Fruit fly (Drosophila melanogaster): ENCODE measurements around the gene kst.

The kst gene

dm6 chr3L:3300345-3300744 is 36.3 kb upstream of the kst start (continued):
- TF ChIP-seq hkb (optimal IDR thresholded peaks at IDR 0.05) (no peak), hkb (GFP tag; IDR thresholded peaks at IDR 0.05) (peak; percentile 89), CG12391 (tag; optimal IDR thresholded peaks at IDR 0.05) (peak; percentile 61), lbe (GFP tag; optimal IDR thresholded peaks at IDR 0.05) (no peak), Abd-B (GFP tag; optimal IDR thresholded peaks at IDR 0.05) (no peak), CG4854 (GFP tag; optimal IDR thresholded peaks at IDR 0.05) (no peak), aop (GFP tag; IDR thresholded peaks at IDR 0.05) (no peak), sqz (GFP tag; optimal IDR thresholded peaks at IDR 0.05) (peak; percentile 74), CG10654 (GFP tag; optimal IDR thresholded peaks at IDR 0.05) (peak; percentile 49), tll (GFP tag; optimal IDR thresholded peaks at IDR 0.05) (no peak), ase (GFP tag; IDR thresholded peaks at IDR 0.05) (peak; percentile 46; the same call in 1 of the 3 replicates), CG7928 (GFP tag; optimal IDR thresholded peaks at IDR 0.05) (no peak), CG7839 (tag; optimal IDR thresholded peaks at IDR 0.05) (peak; percentile 59), cato (GFP tag; optimal IDR thresholded peaks at IDR 0.05; ENCODE audit: borderline replicate concordance) (no peak), CG9437 (GFP tag; optimal IDR thresholded peaks at IDR 0.05) (peak; percentile 37), NC2β (GFP tag; optimal IDR thresholded peaks at IDR 0.05) (no peak), wek (GFP tag; optimal IDR thresholded peaks at IDR 0.05) (peak; percentile 19), CG10274 (GFP tag; optimal IDR thresholded peaks at IDR 0.05) (no peak), Ada2b (GFP tag; IDR thresholded peaks at IDR 0.05) (peak; percentile 73), CG2678 (tag; optimal IDR thresholded peaks at IDR 0.05) (peak; percentile 77), CG17829 (tag; optimal IDR thresholded peaks at IDR 0.05) (peak; percentile 41), tap (tag; optimal IDR thresholded peaks at IDR 0.05) (peak; percentile 50), CG7987 (GFP tag; optimal IDR thresholded peaks at IDR 0.05) (peak; percentile 19), amos (GFP tag; IDR thresholded peaks at IDR 0.05; ENCODE audit: partially characterized antibody) (no peak), B-H1 (GFP tag; IDR thresholded peaks at IDR 0.05) (peak; percentile 74), Blimp-1 (GFP tag; optimal IDR thresholded peaks at IDR 0.05) (peak; percentile 78), hth (optimal IDR thresholded peaks at IDR 0.05) (no peak), CG14667 (GFP tag; IDR thresholded peaks at IDR 0.05) (peak; percentile 56), Med (GFP tag) (peak; percentile 85), so (GFP tag; IDR thresholded peaks at IDR 0.05) (peak; percentile 68; the same call in 2 of the 3 replicates), nau (GFP tag; optimal IDR thresholded peaks at IDR 0.05) (no peak), CG2889 (GFP tag; IDR thresholded peaks at IDR 0.05) (0 out of 3 replicates have a peak, but pooled peaks have one; percentile 33), CG11093 (GFP tag; IDR thresholded peaks at IDR 0.05) (peak; percentile 57; the same call in 2 of the 3 replicates), chn (GFP tag; optimal IDR thresholded peaks at IDR 0.05) (peak; percentile 15), CG6654 (GFP tag; optimal IDR thresholded peaks at IDR 0.05) (no peak), ap (GFP tag; IDR thresholded peaks at IDR 0.05) (peak; percentile 61), esg (GFP tag; conservative IDR thresholded peaks at IDR 0.05) (peak; percentile 59), CG34224 (GFP tag; IDR thresholded peaks at IDR 0.05; ENCODE audit: partially characterized antibody) (no peak), CG17328 (GFP tag; IDR thresholded peaks at IDR 0.05) (peak; percentile 77), CG8089 (GFP tag; optimal IDR thresholded peaks at IDR 0.05) (no peak), Rfx (GFP tag; IDR thresholded peaks at IDR 0.05) (peak; percentile 71), CkIIα-i1 (GFP tag; IDR thresholded peaks at IDR 0.05) (no peak), HLHmδ (GFP tag; optimal IDR thresholded peaks at IDR 0.05) (no peak), gem (tag; optimal IDR thresholded peaks at IDR 0.05) (peak; percentile 81), tgo (GFP tag; IDR thresholded peaks at IDR 0.05) (peak; percentile 72), az2 (GFP tag; optimal IDR thresholded peaks at IDR 0.05) (peak; percentile 44), sisA (GFP tag; IDR thresholded peaks at IDR 0.05) (peak; percentile 63), croc (GFP tag; conservative IDR thresholded peaks at IDR 0.05) (peak; percentile 46; the same call in 2 of the 3 replicates), CG30403 (GFP tag; optimal IDR thresholded peaks at IDR 0.05) (peak; percentile 55), CG8388 (GFP tag; optimal IDR thresholded peaks at IDR 0.05) (peak; percentile 63), ttk (GFP tag; IDR thresholded peaks at IDR 0.05) (peak; percentile 73)
